Fruit fly (Drosophila melanogaster) whole organism, embryonic: Measurements from ENCODE around the gene CG1764.

Experiments used
- Abd-B ChIP-seq: fragments of 200-800 bp; sonication (Bioruptor generic); optimal IDR thresholded peaks from 2 replicates; lab custom pipeline; 2018; ENCODE audit warnings: missing biosample characterization, mild to moderate bottlenecking, missing genetic modification characterization, moderate library complexity
- Atf6 ChIP-seq: fragments of 200-800 bp; sonication (Bioruptor generic); IDR thresholded peaks from 2 replicates; pipeline ENCODE4 v1.3.6; 2022; ENCODE audit warnings: missing biosample characterization, missing genetic modification characterization
- Bteb2 ChIP-seq: fragments of 200-800 bp; sonication (Bioruptor generic); optimal IDR thresholded peaks from 2 replicates; lab custom pipeline; 2016; ENCODE audit warnings: missing biosample characterization, missing genetic modification characterization
- CG10147 ChIP-seq: fragments of 200-800 bp; sonication (Bioruptor generic); optimal IDR thresholded peaks from 2 replicates; lab custom pipeline; 2019; ENCODE audit warnings: missing biosample characterization, mild to moderate bottlenecking, missing genetic modification characterization, moderate library complexity
- CG10431 ChIP-seq: fragments of 200-800 bp; sonication (Bioruptor generic); optimal IDR thresholded peaks from 3 replicates; lab custom pipeline; 2018; ENCODE audit warnings: missing biosample characterization, mild to moderate bottlenecking, missing genetic modification characterization
- CG12942 ChIP-seq: fragments of 200-800 bp; sonication (Bioruptor generic); optimal IDR thresholded peaks from 3 replicates; lab custom pipeline; 2016; ENCODE audit warnings: missing biosample characterization, missing genetic modification characterization
- CG17186 ChIP-seq: fragments of 200-800 bp; sonication (Bioruptor generic); optimal IDR thresholded peaks from 3 replicates; lab custom pipeline; 2017; ENCODE audit warnings: missing biosample characterization, missing genetic modification reagents, missing genetic modification characterization
- CG17568 ChIP-seq: fragments of 200-800 bp; sonication (Bioruptor generic); optimal IDR thresholded peaks from 2 replicates; lab custom pipeline; 2018; ENCODE audit warnings: missing biosample characterization, mild to moderate bottlenecking, missing genetic modification characterization, moderate library complexity
- CG1832 ChIP-seq: fragments of 200-800 bp; sonication (Bioruptor generic); optimal IDR thresholded peaks from 2 replicates; lab custom pipeline; 2017; ENCODE audit warnings: missing biosample characterization, mild to moderate bottlenecking, missing genetic modification characterization, inconsistent platforms
- CG2116 ChIP-seq: fragments of 200-800 bp; sonication (Bioruptor generic); optimal IDR thresholded peaks from 3 replicates; lab custom pipeline; 2018; ENCODE audit warnings: missing biosample characterization, mild to moderate bottlenecking, missing genetic modification characterization
- CG31224 ChIP-seq: fragments of 200-800 bp; sonication (Bioruptor generic); IDR thresholded peaks from 2 replicates; pipeline ENCODE4 v1.3.6; 2022; ENCODE audit warnings: missing biosample characterization, missing genetic modification characterization
- CG3726 ChIP-seq: fragments of 200-800 bp; sonication (Bioruptor generic); IDR thresholded peaks from 3 replicates; pipeline ENCODE4, ENCODE4 v1.3.6; 2022; ENCODE audit warnings: missing biosample characterization, missing genetic modification characterization
- CG43689 ChIP-seq: fragments of 200-800 bp; sonication (Bioruptor generic); IDR thresholded peaks from 2 replicates; pipeline ENCODE4 v1.3.6; 2022; ENCODE audit warnings: missing biosample characterization, missing genetic modification characterization
- CG5953 ChIP-seq: fragments of 200-800 bp; sonication (Bioruptor generic); IDR thresholded peaks from 2 replicates; pipeline ENCODE4 v1.3.6; 2022; ENCODE audit warnings: missing biosample characterization, missing genetic modification characterization
- CG6683 ChIP-seq: fragments of 200-800 bp; sonication (Bioruptor generic); optimal IDR thresholded peaks from 2 replicates; lab custom pipeline; 2017; ENCODE audit warnings: missing biosample characterization, mild to moderate bottlenecking, missing genetic modification characterization, missing genetic modification reagents
- CG6813 ChIP-seq: fragments of 200-800 bp; sonication (Bioruptor generic); optimal IDR thresholded peaks from 2 replicates; lab custom pipeline; 2017; ENCODE audit warnings: missing biosample characterization, missing genetic modification characterization, mild to moderate bottlenecking, moderate library complexity, missing genetic modification reagents
- CG7839 ChIP-seq: fragments of 200-800 bp; sonication (Bioruptor generic); optimal IDR thresholded peaks from 3 replicates; lab custom pipeline; 2018; ENCODE audit warnings: missing biosample characterization, mild to moderate bottlenecking, missing genetic modification characterization, moderate library complexity
- CG8944 ChIP-seq: fragments of 200-800 bp; sonication (Bioruptor generic); optimal IDR thresholded peaks from 3 replicates; lab custom pipeline; 2016; ENCODE audit warnings: missing biosample characterization, missing genetic modification characterization
- CG9817 ChIP-seq: fragments of 200-800 bp; sonication (Bioruptor generic); optimal IDR thresholded peaks from 2 replicates; lab custom pipeline; 2018; ENCODE audit warnings: missing biosample characterization, mild to moderate bottlenecking, missing genetic modification characterization, moderate library complexity
- Deaf1 ChIP-seq: fragments of 200-800 bp; optimal IDR thresholded peaks from 3 replicates; lab custom pipeline; 2019; ENCODE audit warnings: missing biosample characterization, mild to moderate bottlenecking, missing genetic modification characterization, moderate library complexity
- Dref ChIP-seq: fragments of 200-800 bp; sonication (Bioruptor generic); IDR thresholded peaks from 2 replicates; pipeline ENCODE4 v1.3.6; 2022; ENCODE audit warnings: missing biosample characterization, missing genetic modification characterization
- Drgx ChIP-seq: fragments of 200-800 bp; sonication (Bioruptor generic); IDR thresholded peaks from 2 replicates; pipeline ENCODE4 v1.3.6; 2022; ENCODE audit warnings: missing biosample characterization, missing genetic modification characterization
- Gsc ChIP-seq: fragments of 200-800 bp; sonication (Bioruptor generic); IDR thresholded peaks from 2 replicates; pipeline ENCODE4 v1.3.6; 2022; ENCODE audit warnings: missing biosample characterization, missing genetic modification characterization
- HLH4C ChIP-seq: fragments of 200-800 bp; sonication (Bioruptor generic); IDR thresholded peaks from 3 replicates; pipeline ENCODE4 v1.3.6; 2022; ENCODE audit warnings: missing biosample characterization, missing genetic modification characterization; ENCODE audit not compliant: partially characterized antibody
- HmgZ ChIP-seq: fragments of 200-800 bp; sonication (Bioruptor generic); optimal IDR thresholded peaks from 2 replicates; lab custom pipeline; 2018; ENCODE audit warnings: missing biosample characterization, mild to moderate bottlenecking, missing genetic modification characterization
- Hr3 ChIP-seq: fragments of 200-800 bp; sonication (Bioruptor generic); optimal IDR thresholded peaks from 3 replicates; lab custom pipeline; 2016; ENCODE audit warnings: missing biosample characterization, missing genetic modification characterization
- MESR4 ChIP-seq: fragments of 200-800 bp; sonication (Bioruptor generic); optimal IDR thresholded peaks from 2 replicates; lab custom pipeline; 2018; ENCODE audit warnings: missing biosample characterization, mild to moderate bottlenecking, missing genetic modification characterization, moderate library complexity
- Mad ChIP-seq: fragments of 200-800 bp; sonication (Bioruptor generic); optimal IDR thresholded peaks from 2 replicates; lab custom pipeline; 2016; ENCODE audit warnings: missing biosample characterization, missing genetic modification characterization
- NC2α ChIP-seq: fragments of 200-800 bp; sonication (Bioruptor generic); optimal IDR thresholded peaks from 2 replicates; lab custom pipeline; 2016; ENCODE audit warnings: missing biosample characterization, missing genetic modification characterization
- Oaz ChIP-seq: fragments of 200-800 bp; sonication (Bioruptor generic); IDR thresholded peaks from 2 replicates; pipeline ENCODE4 v1.3.6; 2022; ENCODE audit warnings: missing biosample characterization, missing genetic modification characterization
- Ptx1 ChIP-seq: fragments of 200-800 bp; sonication (Bioruptor generic); IDR thresholded peaks from 2 replicates; pipeline ENCODE4 v1.3.6; 2022; ENCODE audit warnings: missing biosample characterization, missing genetic modification characterization
- TFAM ChIP-seq: fragments of 200-800 bp; sonication (Bioruptor generic); optimal IDR thresholded peaks from 2 replicates; lab custom pipeline; 2017; ENCODE audit warnings: missing biosample characterization, missing genetic modification characterization, inconsistent platforms
- Tbp ChIP-seq: fragments of >200 bp; optimal IDR thresholded peaks from 2 replicates; lab custom pipeline; 2018; ENCODE audit warnings: missing biosample characterization, missing genetic modification characterization
- Xrp1 ChIP-seq: fragments of 200-800 bp; sonication (Bioruptor generic); IDR thresholded peaks from 2 replicates; pipeline ENCODE4 v1.3.6; 2022; ENCODE audit warnings: missing biosample characterization, missing genetic modification characterization
- YL-1 ChIP-seq: fragments of 200-800 bp; sonication (Bioruptor generic); optimal IDR thresholded peaks from 3 replicates; lab custom pipeline; 2017; ENCODE audit warnings: missing biosample characterization, mild to moderate bottlenecking, missing genetic modification characterization
- cas ChIP-seq: fragments of 200-800 bp; sonication (Bioruptor generic); IDR thresholded peaks from 2 replicates; pipeline ENCODE4 v1.3.6; 2022; ENCODE audit warnings: missing biosample characterization, missing genetic modification characterization
- crp ChIP-seq, 2 experiments: fragments of 200-800 bp; sonication (Bioruptor generic); optimal IDR thresholded peaks; 2 replicates in 1 of 2; 3 replicates in 1 of 2; lab custom pipeline; 2017; ENCODE audit warnings: missing biosample characterization in 2 of 2, missing genetic modification characterization in 2 of 2, mild to moderate bottlenecking in 1 of 2, moderate library complexity in 1 of 2
- dimm ChIP-seq: fragments of 200-800 bp; sonication (Bioruptor generic); IDR thresholded peaks from 2 replicates; pipeline ENCODE4 v1.3.6; 2022; ENCODE audit warnings: missing biosample characterization, missing genetic modification characterization
- dpn ChIP-seq, 2 experiments: fragments of 200-800 bp; sonication (Bioruptor generic); optimal IDR thresholded peaks; 3 replicates each; lab custom pipeline; 2016; ENCODE audit warnings: missing biosample characterization in 2 of 2, missing genetic modification characterization in 2 of 2
- knrl ChIP-seq: fragments of 200-800 bp; sonication (Bioruptor generic); IDR thresholded peaks from 3 replicates; pipeline ENCODE4 v1.3.6; 2022; ENCODE audit warnings: missing biosample characterization, missing genetic modification characterization; ENCODE audit not compliant: partially characterized antibody
- luna ChIP-seq: fragments of 200-800 bp; sonication (Bioruptor generic); optimal IDR thresholded peaks from 2 replicates; lab custom pipeline; 2016; ENCODE audit warnings: missing biosample characterization, missing genetic modification characterization
- nom ChIP-seq: fragments of 200-800 bp; sonication (Bioruptor generic); optimal IDR thresholded peaks from 2 replicates; lab custom pipeline; 2017; ENCODE audit warnings: missing biosample characterization, missing genetic modification characterization, mild to moderate bottlenecking, moderate library complexity, missing genetic modification reagents
- pfk ChIP-seq: fragments of 200-800 bp; sonication (Bioruptor generic); optimal IDR thresholded peaks from 2 replicates; lab custom pipeline; 2018; ENCODE audit warnings: missing biosample characterization, mild to moderate bottlenecking, missing genetic modification characterization, moderate library complexity
- phol ChIP-seq: fragments of 200-800 bp; sonication (Bioruptor generic); optimal IDR thresholded peaks from 3 replicates; lab custom pipeline; 2018; ENCODE audit warnings: missing biosample characterization, mild to moderate bottlenecking, missing genetic modification characterization, moderate library complexity
- ro ChIP-seq: fragments of 200-800 bp; sonication (Bioruptor generic); IDR thresholded peaks from 2 replicates; pipeline ENCODE4 v1.3.6; 2022; ENCODE audit warnings: missing biosample characterization, missing genetic modification characterization
- salm ChIP-seq: fragments of 200-800 bp; sonication (Bioruptor generic); optimal IDR thresholded peaks from 2 replicates; lab custom pipeline; 2018; ENCODE audit warnings: missing biosample characterization, mild to moderate bottlenecking, missing genetic modification characterization
- so ChIP-seq: fragments of 200-800 bp; sonication (Bioruptor generic); IDR thresholded peaks from 3 replicates; pipeline ENCODE4 v1.3.6; 2022; ENCODE audit warnings: missing biosample characterization, missing genetic modification characterization
- trem ChIP-seq: fragments of 200-800 bp; optimal IDR thresholded peaks from 3 replicates; lab custom pipeline; 2019; ENCODE audit warnings: missing biosample characterization, mild to moderate bottlenecking, missing genetic modification characterization, moderate library complexity
- tx ChIP-seq: fragments of 200-800 bp; sonication (Bioruptor generic); optimal IDR thresholded peaks from 2 replicates; lab custom pipeline; 2016; ENCODE audit warnings: missing biosample characterization, missing genetic modification characterization
- yki ChIP-seq: fragments of >200 bp; optimal IDR thresholded peaks from 3 replicates; lab custom pipeline; 2018
- zen2 ChIP-seq: fragments of 200-800 bp; sonication (Bioruptor generic); IDR thresholded peaks from 3 replicates; pipeline ENCODE4 v1.3.6; 2022; ENCODE audit warnings: missing biosample characterization, missing genetic modification characterization; ENCODE audit not compliant: partially characterized antibody

Gene CG1764

dm6 chrX:13287854-13288376 lies 14.3 kb downstream of the CG1764 start, which contains the start of gene Remo (continued):
- TF ChIP-seq Drgx (no peak), CG43689 (GFP tag; lab: Robert Waterston, UW) (no peak), CG9817 (no peak), CG10431 (GFP tag; lab: Kevin White, UChicago) (no peak), pfk (no peak), tx (GFP tag; lab: Kevin White, UChicago) (no peak), CG17186 (GFP tag; lab: Kevin White, UChicago) (peak; percentile 62), trem (tag; lab: Kevin White, UChicago) (peak; percentile 34), CG2116 (GFP tag; lab: Kevin White, UChicago) (peak; percentile 81), CG6813 (GFP tag; lab: Kevin White, UChicago) (no peak), CG12942 (GFP tag; lab: Kevin White, UChicago) (no peak), TFAM (no peak), Gsc (GFP tag; lab: Robert Waterston, UW) (no peak), Ptx1 (GFP tag; lab: Robert Waterston, UW) (no peak), Deaf1 (tag; lab: Kevin White, UChicago) (no peak), Bteb2 (GFP tag; lab: Kevin White, UChicago) (no peak), cas (no peak), CG7839 (tag; lab: Kevin White, UChicago) (no peak), knrl (GFP tag; lab: Robert Waterston, UW) (peak; percentile 79), YL-1 (GFP tag; lab: Kevin White, UChicago) (peak; percentile 60), HmgZ (peak; percentile 60), luna (GFP tag; lab: Kevin White, UChicago) (no peak), Dref (GFP tag; lab: Robert Waterston, UW) (peak; percentile 87), zen2 (0 out of 3 replicates have a peak, but pooled peaks have one; percentile 7), HLH4C (peak; percentile 57; the same call in 2 of the 3 replicates), CG1832 (GFP tag; lab: Kevin White, UChicago) (no peak), Tbp (GFP tag; lab: Kevin White, UChicago) (no peak), dimm (GFP tag; lab: Robert Waterston, UW) (no peak), ro (no peak), CG5953 (GFP tag; lab: Robert Waterston, UW) (no peak), CG31224 (GFP tag; lab: Robert Waterston, UW) (no peak), CG17568 (GFP tag; lab: Kevin White, UChicago) (no peak), salm (no peak), dpn (GFP tag; optimal IDR thresholded peaks at IDR 0.05; lab: Kevin White, UChicago) (no peak), crp (GFP tag; optimal IDR thresholded peaks at IDR 0.05; lab: Kevin White, UChicago) (no peak), NC2α (GFP tag; lab: Kevin White, UChicago) (no peak), Hr3 (GFP tag; lab: Kevin White, UChicago) (no peak), CG3726 (no peak), yki (lab: Kevin White, UChicago) (no peak), Oaz (GFP tag; lab: Robert Waterston, UW) (no peak), CG8944 (GFP tag; lab: Kevin White, UChicago) (no peak), CG10147 (peak; percentile 20), so (GFP tag; lab: Robert Waterston, UW) (peak; percentile 66; the same call in 1 of the 3 replicates), phol (tag; lab: Kevin White, UChicago) (peak; percentile 37), MESR4 (peak; percentile 92), nom (GFP tag; lab: Kevin White, UChicago) (peak; percentile 61), Mad (GFP tag; lab: Kevin White, UChicago) (no peak), CG6683 (no peak), Xrp1 (GFP tag; lab: Robert Waterston, UW) (no peak), Abd-B (GFP tag; lab: Kevin White, UChicago) (peak; percentile 92), Atf6 (no peak)
